Worm (Caenorhabditis elegans): ENCODE data around the gene T05B4.10.

ce11 chrV:4104298-4104697 is 16.2 kb downstream of the T05B4.10 start, which contains the start of gene srj-39:
- no peak for TF ChIP-seq B0310.2 (tag; optimal IDR thresholded peaks at IDR 0.05)
- no peak for TF ChIP-seq flt-1 (GFP tag; IDR thresholded peaks at IDR 0.05)
- TF ChIP-seq ama-1 (optimal IDR thresholded peaks at IDR 0.05), result no peak
- TF ChIP-seq ceh-13 (GFP tag; optimal IDR thresholded peaks at IDR 0.05), result no peak
- no peak for TF ChIP-seq sea-1 (GFP tag; conservative IDR thresholded peaks at IDR 0.05)
- no peak for TF ChIP-seq aly-1 (tag; optimal IDR thresholded peaks at IDR 0.05)
- TF ChIP-seq tra-4 (tag; optimal IDR thresholded peaks at IDR 0.05), result no peak
- TF ChIP-seq ets-7 (tag; optimal IDR thresholded peaks at IDR 0.05), result no peak
- no peak for TF ChIP-seq tbx-11 (GFP tag; IDR thresholded peaks at IDR 0.05)
- no peak for TF ChIP-seq tbx-37 (GFP tag; conservative IDR thresholded peaks at IDR 0.05)
- TF ChIP-seq hmbx-1 (tag; optimal IDR thresholded peaks at IDR 0.05), result no peak
- no peak for TF ChIP-seq ceh-36 (tag; optimal IDR thresholded peaks at IDR 0.05)
- no peak for TF ChIP-seq F13C5.2 (tag; optimal IDR thresholded peaks at IDR 0.05)
- TF ChIP-seq hnd-1 (tag; optimal IDR thresholded peaks at IDR 0.05), result no peak

All from whole organism, early embryonic.